Fruit fly (Drosophila melanogaster) whole organism, embryonic: ENCODE results near the gene CG5592.

Source experiments
- Adf1 ChIP-seq: fragments of 200-800 bp; sonication (Bioruptor generic); IDR thresholded peaks from 2 replicates; pipeline ENCODE4 v1.3.6; 2022; ENCODE audit warnings: missing biosample characterization, missing genetic modification characterization
- B-H1 ChIP-seq: fragments of 200-800 bp; sonication (Bioruptor generic); IDR thresholded peaks from 3 replicates; pipeline ENCODE4 v1.3.6; 2022; ENCODE audit warnings: missing biosample characterization, missing genetic modification characterization
- CG11398 ChIP-seq: fragments of 200-800 bp; sonication (Bioruptor generic); optimal IDR thresholded peaks from 2 replicates; lab custom pipeline; 2016; ENCODE audit warnings: missing biosample characterization, missing genetic modification characterization
- CG11695 ChIP-seq: fragments of 200-800 bp; sonication (Bioruptor generic); IDR thresholded peaks from 3 replicates; pipeline ENCODE4 v1.3.6; 2022; ENCODE audit warnings: missing biosample characterization, missing genetic modification characterization
- CG14050 ChIP-seq: fragments of 200-800 bp; sonication (Bioruptor generic); IDR thresholded peaks from 3 replicates; pipeline ENCODE4 v1.3.6; 2022; ENCODE audit warnings: missing biosample characterization, missing genetic modification characterization
- CG1647 ChIP-seq: fragments of 200-800 bp; sonication (Bioruptor generic); optimal IDR thresholded peaks from 3 replicates; lab custom pipeline; 2016; ENCODE audit warnings: missing biosample characterization, missing genetic modification characterization
- CG17612 ChIP-seq: fragments of 200-800 bp; sonication (Bioruptor generic); IDR thresholded peaks from 2 replicates; pipeline ENCODE4 v1.3.6; 2022; ENCODE audit warnings: missing biosample characterization, missing genetic modification characterization
- CG17912 ChIP-seq: fragments of 200-800 bp; sonication (Bioruptor generic); optimal IDR thresholded peaks from 2 replicates; lab custom pipeline; 2018; ENCODE audit warnings: missing biosample characterization, mild to moderate bottlenecking, missing genetic modification characterization
- CG18476 ChIP-seq: fragments of 200-800 bp; sonication (Bioruptor generic); optimal IDR thresholded peaks from 2 replicates; lab custom pipeline; 2016; ENCODE audit warnings: missing biosample characterization, mild to moderate bottlenecking, missing genetic modification characterization
- CG2712 ChIP-seq: fragments of 200-800 bp; optimal IDR thresholded peaks from 3 replicates; lab custom pipeline; 2019; ENCODE audit warnings: missing biosample characterization, mild to moderate bottlenecking, missing genetic modification characterization, moderate library complexity
- CG31388 ChIP-seq: fragments of 200-800 bp; sonication (Bioruptor generic); optimal IDR thresholded peaks from 2 replicates; lab custom pipeline; 2016; ENCODE audit warnings: missing biosample characterization, missing genetic modification characterization
- CG6813 ChIP-seq: fragments of 200-800 bp; sonication (Bioruptor generic); optimal IDR thresholded peaks from 2 replicates; lab custom pipeline; 2017; ENCODE audit warnings: missing biosample characterization, missing genetic modification characterization, mild to moderate bottlenecking, moderate library complexity, missing genetic modification reagents
- CG7839 ChIP-seq: fragments of 200-800 bp; sonication (Bioruptor generic); optimal IDR thresholded peaks from 3 replicates; lab custom pipeline; 2018; ENCODE audit warnings: missing biosample characterization, mild to moderate bottlenecking, missing genetic modification characterization, moderate library complexity
- CG8765 ChIP-seq: fragments of 200-800 bp; sonication (Bioruptor generic); IDR thresholded peaks from 2 replicates; pipeline ENCODE4 v1.3.6; 2022; ENCODE audit warnings: missing biosample characterization, missing genetic modification characterization
- CG8944 ChIP-seq: fragments of 200-800 bp; sonication (Bioruptor generic); optimal IDR thresholded peaks from 3 replicates; lab custom pipeline; 2016; ENCODE audit warnings: missing biosample characterization, missing genetic modification characterization
- CrebB ChIP-seq: fragments of 200-800 bp; sonication (Bioruptor generic); optimal IDR thresholded peaks from 3 replicates; lab custom pipeline; 2018; ENCODE audit warnings: missing biosample characterization, mild to moderate bottlenecking, missing genetic modification characterization
- Drgx ChIP-seq: fragments of 200-800 bp; sonication (Bioruptor generic); IDR thresholded peaks from 2 replicates; pipeline ENCODE4 v1.3.6; 2022; ENCODE audit warnings: missing biosample characterization, missing genetic modification characterization
- H2.0 ChIP-seq: fragments of 200-800 bp; sonication (Bioruptor generic); IDR thresholded peaks from 2 replicates; pipeline ENCODE4 v1.3.6; 2022; ENCODE audit warnings: missing biosample characterization, missing genetic modification characterization
- Hr51 ChIP-seq, 2 experiments: fragments of 200-800 bp; sonication (Bioruptor generic); optimal IDR thresholded peaks; 2 replicates in 1 of 2; 3 replicates in 1 of 2; lab custom pipeline; 2016 to 2018; ENCODE audit warnings: missing biosample characterization in 2 of 2, missing genetic modification characterization in 2 of 2, mild to moderate bottlenecking in 1 of 2, moderate library complexity in 1 of 2
- Hr78 ChIP-seq, 2 experiments: fragments of 200-800 bp in 1 of 2; fragments of >200 bp in 1 of 2; sonication (Bioruptor generic) in 1 of 2; optimal IDR thresholded peaks; 2 replicates each; lab custom pipeline; 2017 to 2019; ENCODE audit warnings: missing biosample characterization in 2 of 2, missing genetic modification characterization in 2 of 2, mild to moderate bottlenecking in 1 of 2, moderate library complexity in 1 of 2
- Mad ChIP-seq: fragments of 200-800 bp; sonication (Bioruptor generic); optimal IDR thresholded peaks from 2 replicates; lab custom pipeline; 2016; ENCODE audit warnings: missing biosample characterization, missing genetic modification characterization
- NFAT ChIP-seq: fragments of 200-800 bp; sonication (Bioruptor generic); IDR thresholded peaks from 2 replicates; pipeline ENCODE4 v1.3.6; 2022; ENCODE audit warnings: missing biosample characterization, missing genetic modification characterization
- Sry-δ ChIP-seq: fragments of 200-800 bp; sonication (Bioruptor generic); optimal IDR thresholded peaks from 2 replicates; lab custom pipeline; 2016; ENCODE audit warnings: missing biosample characterization, missing genetic modification characterization
- ara ChIP-seq: fragments of 200-800 bp; sonication (Bioruptor generic); IDR thresholded peaks from 2 replicates; pipeline ENCODE4 v1.3.6; 2022; ENCODE audit warnings: missing biosample characterization, missing genetic modification characterization
- chn ChIP-seq: fragments of 200-800 bp; sonication (Bioruptor generic); optimal IDR thresholded peaks from 2 replicates; lab custom pipeline; 2016; ENCODE audit warnings: missing biosample characterization, missing genetic modification characterization
- cwo ChIP-seq: fragments of 200-800 bp; sonication (Bioruptor generic); optimal IDR thresholded peaks from 3 replicates; lab custom pipeline; 2017; ENCODE audit warnings: missing biosample characterization, missing genetic modification characterization, mild to moderate bottlenecking, moderate library complexity, missing genetic modification reagents
- disco-r ChIP-seq: fragments of 200-800 bp; sonication (Bioruptor generic); optimal IDR thresholded peaks from 2 replicates; lab custom pipeline; 2016; ENCODE audit warnings: missing biosample characterization, missing genetic modification characterization
- dpn ChIP-seq, 2 experiments: fragments of 200-800 bp; sonication (Bioruptor generic); optimal IDR thresholded peaks; 3 replicates each; lab custom pipeline; 2016; ENCODE audit warnings: missing biosample characterization in 2 of 2, missing genetic modification characterization in 2 of 2
- gcm2 ChIP-seq: fragments of 200-800 bp; sonication (Bioruptor generic); optimal IDR thresholded peaks from 2 replicates; lab custom pipeline; 2016; ENCODE audit warnings: missing biosample characterization, missing genetic modification characterization
- gsb-n ChIP-seq: fragments of 200-800 bp; sonication (Bioruptor generic); optimal IDR thresholded peaks from 3 replicates; lab custom pipeline; 2018; ENCODE audit warnings: missing biosample characterization, mild to moderate bottlenecking, missing genetic modification characterization
- gt ChIP-seq: fragments of 200-800 bp; sonication (Bioruptor generic); IDR thresholded peaks from 2 replicates; pipeline ENCODE4 v1.3.6; 2022; ENCODE audit warnings: missing biosample characterization, missing genetic modification characterization
- insv ChIP-seq, 2 experiments: fragments of 200-800 bp; sonication (Bioruptor generic); optimal IDR thresholded peaks; 3 replicates each; lab custom pipeline; 2016 to 2018; ENCODE audit warnings: missing biosample characterization in 2 of 2, missing genetic modification characterization in 2 of 2
- inv ChIP-seq: fragments of 200-800 bp; sonication (Bioruptor generic); IDR thresholded peaks from 2 replicates; pipeline ENCODE4 v1.3.6; 2022; ENCODE audit warnings: missing biosample characterization, missing genetic modification characterization; ENCODE audit not compliant: partially characterized antibody
- lola ChIP-seq, 3 experiments: fragments of >200 bp in 2 of 3; fragments of 200-800 bp in 1 of 3; sonication (Bioruptor generic) in 1 of 3; optimal IDR thresholded peaks; 2 replicates each; lab custom pipeline; 2017 to 2019; ENCODE audit warnings: missing biosample characterization in 3 of 3, missing genetic modification characterization in 3 of 3, mild to moderate bottlenecking in 1 of 3, moderate library complexity in 1 of 3
- mld ChIP-seq: fragments of 200-800 bp; sonication (Bioruptor generic); IDR thresholded peaks from 3 replicates; pipeline ENCODE4 v1.3.6; 2022; ENCODE audit warnings: missing biosample characterization, missing genetic modification characterization; ENCODE audit not compliant: partially characterized antibody
- oc ChIP-seq: fragments of 200-800 bp; sonication (Bioruptor generic); optimal IDR thresholded peaks from 2 replicates; lab custom pipeline; 2018; ENCODE audit warnings: missing biosample characterization, mild to moderate bottlenecking, missing genetic modification characterization, moderate library complexity
- pros ChIP-seq: fragments of 200-800 bp; sonication (Bioruptor generic); optimal IDR thresholded peaks from 3 replicates; lab custom pipeline; 2019; ENCODE audit warnings: missing biosample characterization, mild to moderate bottlenecking, missing genetic modification characterization, moderate library complexity
- psq ChIP-seq: fragments of 200-800 bp; sonication (Bioruptor generic); optimal IDR thresholded peaks from 2 replicates; lab custom pipeline; 2017; ENCODE audit warnings: missing biosample characterization, missing genetic modification characterization
- pzg ChIP-seq: fragments of 200-800 bp; sonication (Bioruptor generic); optimal IDR thresholded peaks from 3 replicates; lab custom pipeline; 2018; ENCODE audit warnings: missing biosample characterization, mild to moderate bottlenecking, missing genetic modification characterization, moderate library complexity
- repo ChIP-seq: fragments of 200-800 bp; sonication (Bioruptor generic); optimal IDR thresholded peaks from 2 replicates; lab custom pipeline; 2016; ENCODE audit warnings: missing biosample characterization, missing genetic modification characterization
- sd ChIP-seq: fragments of 200-800 bp; sonication (Bioruptor generic); optimal IDR thresholded peaks from 3 replicates; lab custom pipeline; 2018; ENCODE audit warnings: missing biosample characterization, mild to moderate bottlenecking, missing genetic modification characterization, moderate library complexity
- sisA ChIP-seq: fragments of 200-800 bp; sonication (Bioruptor generic); IDR thresholded peaks from 2 replicates; pipeline ENCODE4 v1.3.6; 2022; ENCODE audit warnings: missing biosample characterization, missing genetic modification characterization
- so ChIP-seq: fragments of 200-800 bp; sonication (Bioruptor generic); IDR thresholded peaks from 3 replicates; pipeline ENCODE4 v1.3.6; 2022; ENCODE audit warnings: missing biosample characterization, missing genetic modification characterization
- tap ChIP-seq: fragments of 200-800 bp; optimal IDR thresholded peaks from 3 replicates; lab custom pipeline; 2019; ENCODE audit warnings: missing biosample characterization, mild to moderate bottlenecking, missing genetic modification characterization, moderate library complexity
- tgo ChIP-seq: fragments of 200-800 bp; sonication (Bioruptor generic); IDR thresholded peaks from 3 replicates; pipeline ENCODE4 v1.3.6; 2022; ENCODE audit warnings: missing biosample characterization, missing genetic modification characterization
- yki ChIP-seq: fragments of >200 bp; optimal IDR thresholded peaks from 3 replicates; lab custom pipeline; 2018

Gene CG5592

DNA sequence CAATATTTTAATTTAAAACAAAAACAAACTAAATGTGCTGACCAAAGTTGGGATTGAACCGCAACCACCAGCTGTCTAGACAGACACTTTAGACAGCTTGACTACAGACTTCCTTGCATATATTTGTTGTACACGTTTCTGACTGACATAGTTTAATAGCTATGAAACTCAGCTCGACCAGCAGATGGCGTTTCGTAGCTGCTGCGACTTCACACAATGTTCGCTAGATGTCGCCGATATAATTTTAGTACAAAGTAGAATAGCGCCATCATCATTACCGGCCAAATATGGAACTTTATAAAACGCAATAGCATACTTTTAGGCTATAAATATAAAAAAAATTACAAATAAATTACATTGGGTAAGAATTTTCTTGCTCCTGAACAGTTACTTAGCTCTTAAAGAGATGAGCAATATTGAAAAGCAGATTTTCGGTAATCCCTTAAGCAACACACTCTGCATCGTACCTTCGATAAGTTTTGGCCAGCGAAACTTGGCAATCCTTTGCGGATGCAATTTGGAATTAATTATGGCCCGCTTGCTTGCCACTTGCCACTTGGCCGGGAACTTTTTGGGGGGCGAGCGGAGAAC lies 27.7 kb upstream of the CG5592 start (continued):
- peak; percentile 51; the same call in 1 of the 3 replicates for TF ChIP-seq so
- peak; percentile 49 for TF ChIP-seq CG17912 (GFP tag; lab: Kevin White, UChicago)
- peak; percentile 24; the same call in 1 of the 3 replicates for TF ChIP-seq B-H1
- no peak for TF ChIP-seq cwo
- no peak for TF ChIP-seq Drgx (GFP tag; lab: Robert Waterston, UW)
- TF ChIP-seq CG6813 (GFP tag; lab: Kevin White, UChicago), result no peak
- TF ChIP-seq CG11398 (GFP tag; lab: Kevin White, UChicago), result no peak
- TF ChIP-seq, all 482 proteins: peak for 297

DNA sequence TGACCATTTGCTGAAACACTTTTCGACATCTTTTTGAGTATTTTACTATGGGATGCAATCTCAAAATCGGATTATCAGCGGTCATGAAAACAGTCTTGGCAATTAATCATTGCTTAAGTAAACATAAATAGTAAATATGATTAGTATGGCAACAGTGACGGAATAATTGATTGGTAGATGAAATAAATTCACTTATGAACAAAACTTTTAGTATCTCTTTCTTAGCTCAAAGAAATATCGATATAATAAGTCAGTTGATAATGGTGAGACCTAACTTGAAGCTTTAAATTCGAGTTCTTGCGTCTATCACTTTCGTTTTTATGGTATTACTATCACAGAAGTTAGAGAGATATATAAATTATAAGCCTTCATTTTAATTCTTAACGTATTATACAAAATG lies 26.2 kb upstream of the CG5592 start, which contains the start of gene CG5568:
Gene CG5568, plus strand, starts transcription at position 301 of the 400 bp plus-strand sequence.
- TF ChIP-seq sisA (GFP tag; lab: Robert Waterston, UW) (no peak), gcm2 (GFP tag; lab: Kevin White, UChicago) (no peak), sd (tag; lab: Kevin White, UChicago) (no peak), CG2712 (tag; lab: Kevin White, UChicago) (no peak), repo (GFP tag; lab: Kevin White, UChicago) (no peak), H2.0 (GFP tag; lab: Robert Waterston, UW) (no peak), psq (GFP tag; lab: Kevin White, UChicago) (no peak), chn (GFP tag; lab: Kevin White, UChicago) (no peak), CG8765 (GFP tag; lab: Robert Waterston, UW) (no peak), CG14050 (no peak), mld (GFP tag; lab: Robert Waterston, UW) (no peak), pzg (GFP tag; lab: Kevin White, UChicago) (no peak), NFAT (GFP tag; lab: Robert Waterston, UW) (no peak), Hr51 (GFP tag; optimal IDR thresholded peaks at IDR 0.05; lab: Kevin White, UChicago) (no peak)

DNA sequence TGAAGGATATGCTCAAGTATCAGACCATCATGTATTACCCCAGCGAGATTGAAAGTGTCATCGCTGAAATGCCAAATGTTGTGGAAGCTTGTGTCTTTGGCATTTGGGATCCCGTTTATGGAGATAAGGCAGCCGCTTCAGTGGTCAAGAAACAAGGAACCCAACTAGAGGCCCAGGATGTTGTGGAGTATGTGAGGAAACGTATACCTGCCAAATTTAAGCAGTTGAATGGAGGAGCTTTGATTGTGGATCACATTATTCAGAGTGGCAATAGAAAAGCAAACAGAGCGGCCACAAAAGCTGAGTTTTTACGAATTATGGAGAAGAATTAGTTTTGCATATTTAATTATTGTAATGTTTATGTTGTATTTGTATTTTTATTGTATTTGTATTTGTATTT lies 24.4 kb upstream of the CG5592 start, which contains the start of gene CG18586:
Gene CG18586, plus strand, starts transcription at position 301 of the 400 bp plus-strand sequence.
- no peak for TF ChIP-seq Adf1 (GFP tag; lab: Robert Waterston, UW)
- TF ChIP-seq sd (tag; lab: Kevin White, UChicago), result no peak
- TF ChIP-seq CG31388, result no peak
- TF ChIP-seq CG14050, result no peak
- TF ChIP-seq Hr78 (GFP tag; optimal IDR thresholded peaks at IDR 0.05; lab: Kevin White, UChicago), result no peak
- no peak for TF ChIP-seq ara (GFP tag; lab: Robert Waterston, UW)
- no peak for TF ChIP-seq CrebB (tag; lab: Kevin White, UChicago)
- no peak for TF ChIP-seq inv (GFP tag; lab: Robert Waterston, UW)
- TF ChIP-seq Sry-δ (GFP tag; lab: Kevin White, UChicago), result no peak
- no peak for TF ChIP-seq lola (GFP tag; optimal IDR thresholded peaks at IDR 0.05; lab: Kevin White, UChicago)
- TF ChIP-seq yki (lab: Kevin White, UChicago), result no peak

DNA sequence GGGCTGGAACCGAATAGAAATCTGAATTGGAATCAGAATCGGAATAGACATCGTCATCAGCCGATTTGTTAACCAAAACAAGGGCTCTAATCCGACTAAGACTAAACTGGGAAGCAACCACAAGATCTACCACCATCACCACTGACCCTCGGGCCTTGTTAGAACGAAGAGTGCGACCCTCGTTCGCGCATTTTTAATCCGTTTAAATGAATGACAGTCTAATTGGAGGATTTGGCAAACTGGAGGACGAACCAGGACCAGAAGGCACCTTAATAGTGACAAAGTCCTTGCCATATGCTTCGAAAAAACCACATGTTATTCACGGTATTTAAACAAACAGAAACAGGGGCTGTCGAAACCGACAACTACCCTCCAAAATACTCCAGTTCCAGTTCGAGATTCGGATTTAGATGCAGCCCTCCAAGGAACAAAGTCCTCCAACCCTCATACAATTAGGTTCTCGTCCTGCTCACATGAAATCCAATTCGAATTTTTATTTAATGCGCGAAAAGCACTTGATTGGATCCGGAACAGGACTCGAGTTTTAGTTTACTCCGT lies 18.6 kb upstream of the CG5592 start:
- TF ChIP-seq oc (peak; percentile 43), Mad (no peak), gsb-n (tag; lab: Kevin White, UChicago) (peak; percentile 61), tap (peak; percentile 51), CG17612 (GFP tag; lab: Robert Waterston, UW) (no peak), CG7839 (tag; lab: Kevin White, UChicago) (no peak), dpn (GFP tag; optimal IDR thresholded peaks at IDR 0.05; lab: Kevin White, UChicago) (no peak), pros (GFP tag; lab: Kevin White, UChicago) (peak; percentile 69), CG8944 (GFP tag; lab: Kevin White, UChicago) (no peak), tgo (GFP tag; lab: Robert Waterston, UW) (no peak), insv (GFP tag; optimal IDR thresholded peaks at IDR 0.05; lab: Kevin White, UChicago) (peak in 1 of 2 experiments; percentile 92), disco-r (GFP tag; lab: Kevin White, UChicago) (no peak), CG18476 (GFP tag; lab: Kevin White, UChicago) (peak; percentile 18), CG1647 (no peak), gt (GFP tag; lab: Robert Waterston, UW) (no peak), CG11695 (no peak)
